Fruit fly (Drosophila melanogaster): ENCODE results near the gene CG4116.

CG4116 gene

dm6 chrX:3018670-3019069, 48.7 kb downstream of the CG4116 start (continued):
- peak; percentile 43 for TF ChIP-seq CG5245 (GFP tag; optimal IDR thresholded peaks at IDR 0.05)
- no peak for TF ChIP-seq gcm2 (GFP tag; optimal IDR thresholded peaks at IDR 0.05)
- peak; percentile 73 for TF ChIP-seq phol (tag; optimal IDR thresholded peaks at IDR 0.05)
- TF ChIP-seq CG16863 (GFP tag; optimal IDR thresholded peaks at IDR 0.05): no peak
- no peak for TF ChIP-seq hth (optimal IDR thresholded peaks at IDR 0.05)
- no peak for TF ChIP-seq pb (GFP tag; optimal IDR thresholded peaks at IDR 0.05)
- no peak for TF ChIP-seq hkb (optimal IDR thresholded peaks at IDR 0.05)
- TF ChIP-seq hkb (GFP tag; IDR thresholded peaks at IDR 0.05): peak; percentile 76
- TF ChIP-seq ara (GFP tag; IDR thresholded peaks at IDR 0.05): peak; percentile 65; the same call in 1 of the 2 replicates
- TF ChIP-seq insv (GFP tag; optimal IDR thresholded peaks at IDR 0.05): no peak
- TF ChIP-seq dan (GFP tag; IDR thresholded peaks at IDR 0.05): no peak
- peak; percentile 46 for TF ChIP-seq CG4820 (GFP tag; optimal IDR thresholded peaks at IDR 0.05)
- TF ChIP-seq CG1233 (GFP tag; optimal IDR thresholded peaks at IDR 0.05): peak; percentile 63
- peak; percentile 21 for TF ChIP-seq Atf3 (GFP tag; optimal IDR thresholded peaks at IDR 0.05)
- TF ChIP-seq lola (GFP tag; optimal IDR thresholded peaks at IDR 0.05): peak in 1 of 3 experiments; percentile 79
- TF ChIP-seq CG10959 (GFP tag; IDR thresholded peaks at IDR 0.05): no peak
- no peak for TF ChIP-seq fru (optimal IDR thresholded peaks at IDR 0.05)
- TF ChIP-seq CG14050 (GFP tag; IDR thresholded peaks at IDR 0.05): 0 out of 3 replicates have a peak, but pooled peaks have one; percentile 45
- peak; percentile 34 for TF ChIP-seq Asciz (GFP tag; optimal IDR thresholded peaks at IDR 0.05)
- 0 out of 2 replicates have a peak, but pooled peaks have one; percentile 30 for TF ChIP-seq dimm (GFP tag; IDR thresholded peaks at IDR 0.05)
- TF ChIP-seq corto (GFP tag; optimal IDR thresholded peaks at IDR 0.05): peak; percentile 65
- TF ChIP-seq run (tag; optimal IDR thresholded peaks at IDR 0.05): peak; percentile 17
- no peak for TF ChIP-seq CG8765 (GFP tag; IDR thresholded peaks at IDR 0.05)
- TF ChIP-seq CG7987 (GFP tag; optimal IDR thresholded peaks at IDR 0.05): no peak
- TF ChIP-seq seq (GFP tag; IDR thresholded peaks at IDR 0.05): peak; percentile 67
- TF ChIP-seq CG17568 (GFP tag; optimal IDR thresholded peaks at IDR 0.05): peak; percentile 4
- TF ChIP-seq CG8359 (GFP tag; optimal IDR thresholded peaks at IDR 0.05; ENCODE audit: borderline replicate concordance): no peak
- no peak for TF ChIP-seq gt (GFP tag; IDR thresholded peaks at IDR 0.05)
- TF ChIP-seq gce (GFP tag; IDR thresholded peaks at IDR 0.05): 0 out of 3 replicates have a peak, but pooled peaks have one; percentile 54
- no peak for TF ChIP-seq CG2199 (GFP tag; IDR thresholded peaks at IDR 0.05)
- TF ChIP-seq so (GFP tag; IDR thresholded peaks at IDR 0.05): 0 out of 3 replicates have a peak, but pooled peaks have one; percentile 55
- TF ChIP-seq dati (GFP tag; IDR thresholded peaks at IDR 0.05): no peak
- TF ChIP-seq CG11247 (GFP tag; IDR thresholded peaks at IDR 0.05): peak; percentile 59
- TF ChIP-seq CG14441 (GFP tag; IDR thresholded peaks at IDR 0.05): peak; percentile 74
- peak; percentile 19 to 38 for TF ChIP-seq Pdp1 (GFP tag; optimal IDR thresholded peaks at IDR 0.05)
- TF ChIP-seq vfl (GFP tag; optimal IDR thresholded peaks at IDR 0.05): no peak
- no peak for TF ChIP-seq Dbx (GFP tag; IDR thresholded peaks at IDR 0.05)
- no peak for TF ChIP-seq BEAF-32 (GFP tag; optimal IDR thresholded peaks at IDR 0.05)
- peak; percentile 74 for TF ChIP-seq CG18262 (tag; optimal IDR thresholded peaks at IDR 0.05)
- peak; percentile 51; the same call in 1 of the 2 replicates for TF ChIP-seq ranshi (GFP tag; IDR thresholded peaks at IDR 0.05)
- no peak for TF ChIP-seq CG2116 (GFP tag; optimal IDR thresholded peaks at IDR 0.05)
- peak; percentile 78 for TF ChIP-seq dysf (GFP tag; IDR thresholded peaks at IDR 0.05)
- no peak for TF ChIP-seq CG17186 (GFP tag; optimal IDR thresholded peaks at IDR 0.05)
- peak; percentile 24 for TF ChIP-seq CG10462 (GFP tag; optimal IDR thresholded peaks at IDR 0.05)
- no peak for TF ChIP-seq CG13894 (tag; optimal IDR thresholded peaks at IDR 0.05)
- no peak for TF ChIP-seq sc (optimal IDR thresholded peaks at IDR 0.05)
- peak; percentile 54 for TF ChIP-seq sc (GFP tag; optimal IDR thresholded peaks at IDR 0.05)
- no peak for TF ChIP-seq CG3281 (GFP tag; optimal IDR thresholded peaks at IDR 0.05)
- TF ChIP-seq crp (GFP tag; optimal IDR thresholded peaks at IDR 0.05): no peak
- no peak for TF ChIP-seq pan (optimal IDR thresholded peaks at IDR 0.05)
- peak in 1 of 2 experiments; percentile 73 for TF ChIP-seq pan (GFP tag; optimal IDR thresholded peaks at IDR 0.05 in 1 of 2, IDR thresholded peaks at IDR 0.05 in 1 of 2)
- peak; percentile 20 for TF ChIP-seq bab2 (GFP tag; optimal IDR thresholded peaks at IDR 0.05)
